Fruit fly (Drosophila melanogaster) whole organism, prepupa: Measurements from ENCODE around the gene DZIP1.

ENCODE experiments used
- Blimp-1 ChIP-seq: fragments of 200-800 bp; sonication (Bioruptor generic); optimal IDR thresholded peaks from 3 replicates; lab custom pipeline; 2017; ENCODE audit warnings: missing biosample characterization, missing genetic modification characterization, mild to moderate bottlenecking, moderate library complexity, missing genetic modification reagents
- CG10631 ChIP-seq: fragments of 200-800 bp; sonication (Bioruptor generic); optimal IDR thresholded peaks from 2 replicates; lab custom pipeline; 2016; ENCODE audit warnings: missing biosample characterization, missing genetic modification characterization
- CG11294 ChIP-seq: fragments of 200-800 bp; sonication (Bioruptor generic); IDR thresholded peaks from 2 replicates; pipeline ENCODE4 v1.3.6; 2022; ENCODE audit warnings: missing biosample characterization, missing genetic modification characterization
- CG11902 ChIP-seq: fragments of 200-800 bp; sonication (Bioruptor generic); optimal IDR thresholded peaks from 3 replicates; lab custom pipeline; 2016; ENCODE audit warnings: missing biosample characterization, missing genetic modification characterization
- CG15336 ChIP-seq: fragments of 200-800 bp; sonication (Bioruptor generic); IDR thresholded peaks from 2 replicates; pipeline ENCODE4 v1.3.6; 2022; ENCODE audit warnings: missing biosample characterization, missing genetic modification characterization
- CG31627 ChIP-seq: fragments of 200-800 bp; sonication (Bioruptor generic); optimal IDR thresholded peaks from 3 replicates; lab custom pipeline; 2016; ENCODE audit warnings: missing biosample characterization, missing genetic modification characterization
- CG32006 ChIP-seq: fragments of 200-800 bp; sonication (Bioruptor generic); optimal IDR thresholded peaks from 3 replicates; lab custom pipeline; 2017; ENCODE audit warnings: missing biosample characterization, mild to moderate bottlenecking, missing genetic modification characterization
- CG34406 ChIP-seq: fragments of 200-800 bp; sonication (Bioruptor generic); optimal IDR thresholded peaks from 3 replicates; lab custom pipeline; 2016; ENCODE audit warnings: missing biosample characterization, missing genetic modification characterization
- CG3919 ChIP-seq: fragments of 200-800 bp; sonication (Bioruptor generic); optimal IDR thresholded peaks from 3 replicates; lab custom pipeline; 2016; ENCODE audit warnings: missing biosample characterization, missing genetic modification characterization
- CG6163 ChIP-seq: fragments of 200-800 bp; sonication (Bioruptor generic); IDR thresholded peaks from 3 replicates; pipeline ENCODE4 v1.3.6; 2022; ENCODE audit warnings: missing biosample characterization, missing genetic modification characterization
- CG6792 ChIP-seq: fragments of 200-800 bp; sonication (Bioruptor generic); optimal IDR thresholded peaks from 3 replicates; lab custom pipeline; 2016; ENCODE audit warnings: missing biosample characterization, missing genetic modification characterization
- CG6808 ChIP-seq: fragments of 200-800 bp; sonication (Bioruptor generic); optimal IDR thresholded peaks from 3 replicates; lab custom pipeline; 2017; ENCODE audit warnings: missing biosample characterization, missing genetic modification characterization, mild to moderate bottlenecking, moderate library complexity, missing genetic modification reagents
- CG6854 ChIP-seq: fragments of 200-800 bp; sonication (Bioruptor generic); optimal IDR thresholded peaks from 2 replicates; lab custom pipeline; 2017; ENCODE audit warnings: missing biosample characterization, mild to moderate bottlenecking, missing genetic modification characterization
- CG8119 ChIP-seq: fragments of 200-800 bp; sonication (Bioruptor generic); IDR thresholded peaks from 3 replicates; pipeline ENCODE4 v1.3.6; 2022; ENCODE audit warnings: missing biosample characterization, missing genetic modification characterization
- Eip75B ChIP-seq: fragments of 200-800 bp; sonication (Bioruptor generic); optimal IDR thresholded peaks from 3 replicates; lab custom pipeline; 2016; ENCODE audit warnings: missing biosample characterization, missing genetic modification characterization
- Eip78C ChIP-seq: fragments of 200-800 bp; sonication (Bioruptor generic); peaks from one replicate; lab custom pipeline; 2016; ENCODE audit warnings: missing biosample characterization, missing genetic modification characterization
- Ets21C ChIP-seq: fragments of 200-800 bp; sonication (Bioruptor generic); optimal IDR thresholded peaks from 3 replicates; lab custom pipeline; 2016; ENCODE audit warnings: missing biosample characterization, missing genetic modification characterization
- Ets96B ChIP-seq: fragments of 200-800 bp; optimal IDR thresholded peaks from 2 replicates; lab custom pipeline; 2019; ENCODE audit warnings: missing biosample characterization, mild to moderate bottlenecking, missing genetic modification characterization, moderate library complexity
- Gug ChIP-seq: fragments of 200-800 bp; sonication (Bioruptor generic); IDR thresholded peaks from 2 replicates; pipeline ENCODE4 v1.3.6; 2022; ENCODE audit warnings: missing biosample characterization, missing genetic modification characterization
- Hr4 ChIP-seq: fragments of 200-800 bp; sonication (Bioruptor generic); optimal IDR thresholded peaks from 3 replicates; lab custom pipeline; 2016; ENCODE audit warnings: missing biosample characterization, missing genetic modification characterization
- Lpt ChIP-seq: fragments of 200-800 bp; sonication (Bioruptor generic); optimal IDR thresholded peaks from 3 replicates; lab custom pipeline; 2016; ENCODE audit warnings: missing biosample characterization, missing genetic modification characterization
- Smox ChIP-seq: fragments of 200-800 bp; sonication (Bioruptor generic); optimal IDR thresholded peaks from 3 replicates; lab custom pipeline; 2016; ENCODE audit warnings: missing biosample characterization, missing genetic modification characterization
- Sox102F ChIP-seq: fragments of 200-800 bp; sonication (Bioruptor generic); optimal IDR thresholded peaks from 2 replicates; lab custom pipeline; 2016; ENCODE audit warnings: missing biosample characterization, mild to moderate bottlenecking, missing genetic modification characterization
- Sox14 ChIP-seq: fragments of 200-800 bp; sonication (Bioruptor generic); optimal IDR thresholded peaks from 3 replicates; lab custom pipeline; 2016; ENCODE audit warnings: missing biosample characterization, missing genetic modification characterization
- cyc ChIP-seq: fragments of 200-800 bp; sonication (Bioruptor generic); optimal IDR thresholded peaks from 3 replicates; lab custom pipeline; 2016; ENCODE audit warnings: missing biosample characterization, missing genetic modification characterization
- dsx ChIP-seq: fragments of 200-800 bp; optimal IDR thresholded peaks from 3 replicates; lab custom pipeline; 2019; ENCODE audit warnings: missing biosample characterization, mild to moderate bottlenecking, missing genetic modification characterization, moderate library complexity; ENCODE audit not compliant: poor library complexity, severe bottlenecking
- eg ChIP-seq: fragments of 200-800 bp; sonication (Bioruptor generic); IDR thresholded peaks from 3 replicates; pipeline ENCODE4 v1.3.6; 2022; ENCODE audit warnings: missing biosample characterization, missing genetic modification characterization
- fd59A ChIP-seq: fragments of 200-800 bp; sonication (Bioruptor generic); optimal IDR thresholded peaks from 2 replicates; lab custom pipeline; 2017; ENCODE audit warnings: missing biosample characterization, mild to moderate bottlenecking, missing genetic modification characterization, missing genetic modification reagents
- net ChIP-seq: fragments of 200-800 bp; sonication (Bioruptor generic); optimal IDR thresholded peaks from 3 replicates; lab custom pipeline; 2016; ENCODE audit warnings: missing biosample characterization, missing genetic modification characterization
- salr ChIP-seq, 2 experiments: fragments of 200-800 bp; sonication (Bioruptor generic); optimal IDR thresholded peaks; 3 replicates each; lab custom pipeline; 2016 to 2018; ENCODE audit warnings: missing biosample characterization in 2 of 2, missing genetic modification characterization in 2 of 2, mild to moderate bottlenecking in 1 of 2
- ss ChIP-seq, 2 experiments: fragments of 200-800 bp; sonication (Bioruptor generic); optimal IDR thresholded peaks; 2 replicates in 1 of 2; 3 replicates in 1 of 2; lab custom pipeline; 2017 to 2018; ENCODE audit warnings: mild to moderate bottlenecking in 2 of 2, missing biosample characterization in 2 of 2, missing genetic modification characterization in 2 of 2, moderate library complexity in 1 of 2
- svp ChIP-seq: fragments of 200-800 bp; sonication (Bioruptor generic); peaks from one replicate; lab custom pipeline; 2016; ENCODE audit warnings: missing biosample characterization, missing genetic modification characterization

Gene DZIP1

dm6 chr3R:24524426-24524974, 9.4 kb downstream of the DZIP1 start, which contains the start of gene Jhbp12:
Gene Jhbp12 (plus strand): TSS chr3R:24524794.
- TF ChIP-seq Blimp-1 (GFP tag; lab: Kevin White, UChicago) (peak; percentile 41), Eip75B (GFP tag; lab: Kevin White, UChicago) (no peak), ss (GFP tag; optimal IDR thresholded peaks at IDR 0.05; lab: Kevin White, UChicago) (no peak), dsx (no peak), CG6792 (GFP tag; lab: Kevin White, UChicago) (no peak), Eip78C (peak; percentile 34), CG34406 (GFP tag; lab: Kevin White, UChicago) (no peak)
- TF ChIP-seq, all 60 proteins: peak for 2

dm6 chr3R:24525983-24526661, 11.0 kb downstream of the DZIP1 start:
- TF ChIP-seq CG11294 (GFP tag; lab: Robert Waterston, UW): peak; percentile 36; the same call in 1 of the 2 replicates
- TF ChIP-seq fd59A (GFP tag; lab: Kevin White, UChicago): no peak
- no peak for TF ChIP-seq CG11902 (GFP tag; lab: Kevin White, UChicago)
- peak; percentile 15 for TF ChIP-seq Sox14 (GFP tag; lab: Kevin White, UChicago)
- peak; percentile 58 for TF ChIP-seq CG15336 (GFP tag; lab: Robert Waterston, UW)
- peak; percentile 17 for TF ChIP-seq cyc (GFP tag; lab: Kevin White, UChicago)
- TF ChIP-seq Lpt (GFP tag; lab: Kevin White, UChicago): peak; percentile 23
- peak; percentile 67; the same call in 2 of the 3 replicates for TF ChIP-seq CG6163
- no peak for TF ChIP-seq Gug
- TF ChIP-seq CG8119 (GFP tag; lab: Robert Waterston, UW): peak; percentile 54; the same call in 1 of the 3 replicates
- TF ChIP-seq Eip78C: peak; percentile 28
- peak; percentile 64; the same call in 2 of the 3 replicates for TF ChIP-seq eg (GFP tag; lab: Robert Waterston, UW)

dm6 chr3R:24527845-24528244, 12.8 kb downstream of the DZIP1 start, which contains the start of gene CG6607:
Gene CG6607 (plus strand): TSS chr3R:24528047.
- no peak for TF ChIP-seq salr (GFP tag; optimal IDR thresholded peaks at IDR 0.05; lab: Kevin White, UChicago)
- TF ChIP-seq CG31627 (GFP tag; lab: Kevin White, UChicago): no peak
- no peak for TF ChIP-seq Smox (GFP tag; lab: Kevin White, UChicago)
- no peak for TF ChIP-seq Eip78C
- TF ChIP-seq svp (GFP tag; lab: Kevin White, UChicago): no peak
- no peak for TF ChIP-seq Hr4
- TF ChIP-seq Ets96B (tag; lab: Kevin White, UChicago): no peak
- TF ChIP-seq CG15336 (GFP tag; lab: Robert Waterston, UW): no peak
- TF ChIP-seq Sox102F (GFP tag; lab: Kevin White, UChicago): no peak
- no peak for TF ChIP-seq CG32006 (GFP tag; lab: Kevin White, UChicago)
- TF ChIP-seq CG6792 (GFP tag; lab: Kevin White, UChicago): no peak
- no peak for TF ChIP-seq CG11902 (GFP tag; lab: Kevin White, UChicago)
- no peak for TF ChIP-seq Eip75B (GFP tag; lab: Kevin White, UChicago)
- TF ChIP-seq CG3919 (GFP tag; lab: Kevin White, UChicago): no peak
- TF ChIP-seq CG6808 (GFP tag; lab: Kevin White, UChicago): no peak
- TF ChIP-seq CG6854 (GFP tag; lab: Kevin White, UChicago): no peak
- no peak for TF ChIP-seq CG8119 (GFP tag; lab: Robert Waterston, UW)
- TF ChIP-seq Blimp-1 (GFP tag; lab: Kevin White, UChicago): no peak
- no peak for TF ChIP-seq net (GFP tag; lab: Kevin White, UChicago)
- TF ChIP-seq Ets21C (GFP tag; lab: Kevin White, UChicago): no peak

dm6 chr3R:24530328-24530727, 15.2 kb downstream of the DZIP1 start, which contains the start of the genes CG13623 and ana1:
Gene CG13623 (minus strand): TSS chr3R:24530558.
Gene ana1 (plus strand): TSS chr3R:24530576.
- no peak for TF ChIP-seq Eip78C
- TF ChIP-seq svp (GFP tag; lab: Kevin White, UChicago): no peak
- TF ChIP-seq CG10631: no peak
